Worm (Caenorhabditis elegans) whole organism, young adult: ENCODE data around the gene K04C2.7.

Experiments
- B0035.1 ChIP-seq: sonication (generic microtip); optimal IDR thresholded peaks from 2 replicates; lab custom pipeline; 2016; ENCODE audit warnings: missing genetic modification characterization, mild to moderate bottlenecking, missing compliant biosample characterization, missing genotype, missing genetic modification reagents
- B0336.3 ChIP-seq: fragments of 200-800 bp; sonication (Bioruptor generic); IDR thresholded peaks from 2 replicates; pipeline ENCODE4 v1.3.6; 2022; ENCODE audit warnings: missing genetic modification characterization, missing compliant biosample characterization
- F39B2.1 ChIP-seq: fragments of 200-800 bp; sonication (Bioruptor generic); IDR thresholded peaks from 2 replicates; pipeline ENCODE4 v1.3.6; 2022; ENCODE audit warnings: missing genetic modification reagents, missing genetic modification characterization, missing compliant biosample characterization
- Y56A3A.18 ChIP-seq: fragments of 200-800 bp; sonication (Bioruptor generic); IDR thresholded peaks from 2 replicates; pipeline ENCODE4 v1.3.6; 2022; ENCODE audit warnings: missing genetic modification reagents, missing genetic modification characterization, missing compliant biosample characterization
- ama-1 ChIP-seq, 3 experiments: fragments of 150-350 bp in 1 of 3; sonication (generic microtip) in 2 of 3; optimal IDR thresholded peaks; 2 replicates each; lab custom pipeline; 2014 to 2018; ENCODE audit warnings: missing biosample characterization in 2 of 3, missing genetic modification characterization in 2 of 3, missing genetic modification reagents in 2 of 3
- ceh-40 ChIP-seq: fragments of 200-800 bp; sonication (Bioruptor generic); IDR thresholded peaks from 2 replicates; pipeline ENCODE4 v1.3.6; 2022; ENCODE audit warnings: missing genetic modification characterization, missing compliant biosample characterization
- ets-4 ChIP-seq: fragments of 200-800 bp; sonication (Bioruptor generic); optimal IDR thresholded peaks from 2 replicates; lab custom pipeline; 2018; ENCODE audit warnings: mild to moderate bottlenecking, missing genetic modification characterization, missing compliant biosample characterization
- him-1 ChIP-seq: sonication (generic microtip); optimal IDR thresholded peaks from 2 replicates; lab custom pipeline; 2016; ENCODE audit warnings: missing genotype, missing genetic modification reagents, missing genetic modification characterization, missing compliant biosample characterization
- hmg-1.2 ChIP-seq: fragments of 200-800 bp; sonication (Bioruptor generic); IDR thresholded peaks from 2 replicates; pipeline ENCODE4 v1.3.6; 2022; ENCODE audit warnings: missing genetic modification reagents, missing genetic modification characterization, missing compliant biosample characterization
- lsl-1 ChIP-seq: fragments of 200-800 bp; sonication (Bioruptor generic); optimal IDR thresholded peaks from 2 replicates; lab custom pipeline; 2018; ENCODE audit warnings: mild to moderate bottlenecking, missing genetic modification characterization, moderate library complexity, missing compliant biosample characterization
- pha-4 ChIP-seq: fragments of 150-350 bp; sonication (generic microtip); optimal IDR thresholded peaks from 2 replicates; lab custom pipeline; 2014; ENCODE audit warnings: missing biosample characterization, missing genetic modification reagents, missing genetic modification characterization
- repo-1 ChIP-seq: sonication (generic microtip); optimal IDR thresholded peaks from 2 replicates; lab custom pipeline; 2017; ENCODE audit warnings: mild to moderate bottlenecking, missing genetic modification characterization, missing compliant biosample characterization
- rpc-1 ChIP-seq, 2 experiments: fragments of 150-350 bp in 1 of 2; sonication (generic microtip) in 1 of 2; optimal IDR thresholded peaks; 2 replicates each; lab custom pipeline; 2014 to 2018; ENCODE audit warnings: missing biosample characterization in 1 of 2, missing genetic modification characterization in 1 of 2, missing genetic modification reagents in 1 of 2, missing genotype in 1 of 2
- unc-62 ChIP-seq: fragments of 150-350 bp; optimal IDR thresholded peaks from 2 replicates; lab custom pipeline; 2014; ENCODE audit warnings: missing biosample characterization, missing genetic modification reagents, missing genetic modification characterization

DNA sequence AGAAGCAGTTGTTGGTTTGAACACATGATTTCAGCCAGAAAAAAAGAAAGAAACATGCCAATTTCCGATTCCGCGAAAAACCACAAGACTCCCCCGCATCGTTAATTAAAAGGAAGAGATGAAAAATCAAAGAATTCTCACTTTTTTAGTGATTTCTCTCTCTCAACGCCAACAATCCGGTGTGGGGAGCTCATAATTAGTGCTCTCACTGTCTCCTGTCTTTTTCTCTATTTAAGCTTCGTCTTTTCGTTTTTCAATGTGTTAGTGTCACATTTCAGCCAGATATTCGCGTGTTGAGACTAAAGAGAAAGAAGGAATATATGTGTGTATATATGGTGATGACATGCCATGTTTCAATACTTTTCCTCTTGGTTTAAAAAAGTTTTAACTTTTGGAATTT lies 7.2 kb upstream of the K04C2.7 start:
- TF ChIP-seq B0336.3 (GFP tag; lab: Robert Waterston, UW) (no peak), B0035.1 (tag; lab: Kevin White, UChicago) (no peak), F39B2.1 (GFP tag; lab: Robert Waterston, UW) (no peak), hmg-1.2 (GFP tag; lab: Robert Waterston, UW) (no peak), him-1 (no peak), lsl-1 (GFP tag; lab: Kevin White, UChicago) (no peak), pha-4 (no peak), rpc-1 (optimal IDR thresholded peaks at IDR 0.05; lab: Kevin White, UChicago) (no peak), rpc-1 (tag; optimal IDR thresholded peaks at IDR 0.05; lab: Kevin White, UChicago) (no peak), ets-4 (GFP tag; lab: Kevin White, UChicago) (no peak), Y56A3A.18 (no peak), repo-1 (tag; lab: Kevin White, UChicago) (no peak), unc-62 (GFP tag; lab: Kevin White, UChicago) (no peak), ceh-40 (no peak), ama-1 (optimal IDR thresholded peaks at IDR 0.05; lab: Kevin White, UChicago) (peak; percentile 46), ama-1 (GFP tag; optimal IDR thresholded peaks at IDR 0.05; lab: Kevin White, UChicago) (no peak)
